Fruit fly (Drosophila melanogaster) whole organism, embryonic: ENCODE data around the gene RSG7.

Experiments used
- Ada2b ChIP-seq: fragments of 200-800 bp; sonication (Bioruptor generic); IDR thresholded peaks from 2 replicates; pipeline ENCODE4 v1.3.6; 2022; ENCODE audit warnings: missing biosample characterization, missing genetic modification characterization
- CG11093 ChIP-seq: fragments of 200-800 bp; sonication (Bioruptor generic); IDR thresholded peaks from 3 replicates; pipeline ENCODE4 v1.3.6; 2022; ENCODE audit warnings: missing biosample characterization, missing genetic modification characterization
- CG11695 ChIP-seq: fragments of 200-800 bp; sonication (Bioruptor generic); IDR thresholded peaks from 3 replicates; pipeline ENCODE4 v1.3.6; 2022; ENCODE audit warnings: missing biosample characterization, missing genetic modification characterization
- CG11723 ChIP-seq: fragments of 200-800 bp; sonication (Bioruptor generic); optimal IDR thresholded peaks from 2 replicates; lab custom pipeline; 2017; ENCODE audit warnings: missing biosample characterization, mild to moderate bottlenecking, missing genetic modification characterization
- CG1233 ChIP-seq: fragments of 200-800 bp; sonication (Bioruptor generic); optimal IDR thresholded peaks from 4 replicates; lab custom pipeline; 2018; ENCODE audit warnings: missing biosample characterization, mild to moderate bottlenecking, missing genetic modification characterization
- CG12659 ChIP-seq: fragments of 200-800 bp; sonication (Bioruptor generic); optimal IDR thresholded peaks from 3 replicates; lab custom pipeline; 2017; ENCODE audit warnings: mild to moderate bottlenecking, missing biosample characterization, missing genetic modification reagents, missing genetic modification characterization
- CG12744 ChIP-seq: fragments of 200-800 bp; sonication (Bioruptor generic); optimal IDR thresholded peaks from 2 replicates; lab custom pipeline; 2016; ENCODE audit warnings: missing biosample characterization, missing genetic modification characterization
- CG13424 ChIP-seq: fragments of 200-800 bp; sonication (Bioruptor generic); optimal IDR thresholded peaks from 2 replicates; lab custom pipeline; 2019; ENCODE audit warnings: missing biosample characterization, mild to moderate bottlenecking, missing genetic modification characterization, moderate library complexity
- CG13775 ChIP-seq: fragments of 200-800 bp; sonication (Bioruptor generic); optimal IDR thresholded peaks from 3 replicates; lab custom pipeline; 2017; ENCODE audit warnings: missing biosample characterization, mild to moderate bottlenecking, missing genetic modification characterization
- CG14667 ChIP-seq: fragments of 200-800 bp; sonication (Bioruptor generic); IDR thresholded peaks from 2 replicates; pipeline ENCODE4 v1.3.6; 2022; ENCODE audit warnings: missing biosample characterization, missing genetic modification characterization
- CG1602 ChIP-seq: fragments of 200-800 bp; sonication (Bioruptor generic); optimal IDR thresholded peaks from 3 replicates; lab custom pipeline; 2016; ENCODE audit warnings: missing biosample characterization, missing genetic modification characterization
- CG2120 ChIP-seq: fragments of 200-800 bp; sonication (Bioruptor generic); optimal IDR thresholded peaks from 3 replicates; lab custom pipeline; 2016; ENCODE audit warnings: missing biosample characterization, missing genetic modification characterization
- CG2712 ChIP-seq: fragments of 200-800 bp; optimal IDR thresholded peaks from 3 replicates; lab custom pipeline; 2019; ENCODE audit warnings: missing biosample characterization, mild to moderate bottlenecking, missing genetic modification characterization, moderate library complexity
- CG3163 ChIP-seq: fragments of 200-800 bp; sonication (Bioruptor generic); optimal IDR thresholded peaks from 3 replicates; lab custom pipeline; 2016; ENCODE audit warnings: missing biosample characterization, missing genetic modification characterization
- CG33213 ChIP-seq: fragments of 200-800 bp; sonication (Bioruptor generic); optimal IDR thresholded peaks from 3 replicates; lab custom pipeline; 2016; ENCODE audit warnings: missing biosample characterization, missing genetic modification characterization
- CG4820 ChIP-seq: fragments of 200-800 bp; sonication (Bioruptor generic); optimal IDR thresholded peaks from 3 replicates; lab custom pipeline; 2016; ENCODE audit warnings: missing biosample characterization, missing genetic modification characterization
- CG5245 ChIP-seq: fragments of 200-800 bp; sonication (Bioruptor generic); optimal IDR thresholded peaks from 3 replicates; lab custom pipeline; 2016; ENCODE audit warnings: missing biosample characterization, missing genetic modification characterization
- CG5953 ChIP-seq: fragments of 200-800 bp; sonication (Bioruptor generic); IDR thresholded peaks from 2 replicates; pipeline ENCODE4 v1.3.6; 2022; ENCODE audit warnings: missing biosample characterization, missing genetic modification characterization
- CG6254 ChIP-seq: fragments of 200-800 bp; sonication (Bioruptor generic); optimal IDR thresholded peaks from 3 replicates; lab custom pipeline; 2017; ENCODE audit warnings: mild to moderate bottlenecking, missing biosample characterization, missing genetic modification reagents, missing genetic modification characterization
- CG6272 ChIP-seq: fragments of 200-800 bp; sonication (Bioruptor generic); IDR thresholded peaks from 2 replicates; pipeline ENCODE4 v1.3.6; 2022; ENCODE audit warnings: missing biosample characterization, missing genetic modification characterization
- Camta ChIP-seq: fragments of 200-800 bp; sonication (Bioruptor generic); optimal IDR thresholded peaks from 2 replicates; lab custom pipeline; 2016; ENCODE audit warnings: missing biosample characterization, missing genetic modification characterization
- Chrac-16 ChIP-seq: fragments of 200-800 bp; sonication (Bioruptor generic); optimal IDR thresholded peaks from 3 replicates; lab custom pipeline; 2016; ENCODE audit warnings: missing biosample characterization, missing genetic modification characterization
- Dad ChIP-seq: fragments of 200-800 bp; sonication (Bioruptor generic); optimal IDR thresholded peaks from 3 replicates; lab custom pipeline; 2016; ENCODE audit warnings: missing biosample characterization, missing genetic modification characterization
- Drgx ChIP-seq: fragments of 200-800 bp; sonication (Bioruptor generic); IDR thresholded peaks from 2 replicates; pipeline ENCODE4 v1.3.6; 2022; ENCODE audit warnings: missing biosample characterization, missing genetic modification characterization
- H15 ChIP-seq: fragments of 200-800 bp; sonication (Bioruptor generic); IDR thresholded peaks from 3 replicates; pipeline ENCODE4 v1.3.6; 2022; ENCODE audit warnings: missing biosample characterization, missing genetic modification characterization
- HLHmδ ChIP-seq: fragments of 200-800 bp; sonication (Bioruptor generic); optimal IDR thresholded peaks from 2 replicates; lab custom pipeline; 2018; ENCODE audit warnings: missing biosample characterization, mild to moderate bottlenecking, missing genetic modification characterization, moderate library complexity
- Hmr ChIP-seq: fragments of 200-800 bp; sonication (Bioruptor generic); optimal IDR thresholded peaks from 3 replicates; lab custom pipeline; 2017; ENCODE audit warnings: mild to moderate bottlenecking, missing biosample characterization, missing genetic modification reagents, missing genetic modification characterization
- Meics ChIP-seq: fragments of 200-800 bp; sonication (Bioruptor generic); optimal IDR thresholded peaks from 2 replicates; lab custom pipeline; 2017; ENCODE audit warnings: missing biosample characterization, mild to moderate bottlenecking, missing genetic modification characterization
- Pdp1 ChIP-seq, 2 experiments: fragments of 200-800 bp; sonication (Bioruptor generic); optimal IDR thresholded peaks; 3 replicates each; lab custom pipeline; 2016; ENCODE audit warnings: missing biosample characterization in 2 of 2, missing genetic modification characterization in 2 of 2, mild to moderate bottlenecking in 1 of 2, moderate library complexity in 1 of 2
- Ravus ChIP-seq: fragments of 200-800 bp; sonication (Bioruptor generic); IDR thresholded peaks from 2 replicates; pipeline ENCODE4 v1.3.6; 2022; ENCODE audit warnings: missing biosample characterization, missing genetic modification characterization
- Scr ChIP-seq: fragments of 200-800 bp; sonication (Bioruptor generic); IDR thresholded peaks from 2 replicates; pipeline ENCODE4 v1.3.6; 2022; ENCODE audit warnings: missing biosample characterization, missing genetic modification characterization; ENCODE audit not compliant: partially characterized antibody
- Stat92E ChIP-seq, 3 experiments: fragments of >200 bp in 2 of 3; fragments of 200-800 bp in 1 of 3; sonication (Bioruptor generic) in 1 of 3; optimal IDR thresholded peaks; 2 replicates each; lab custom pipeline; 2017 to 2019; ENCODE audit warnings: missing biosample characterization in 3 of 3, missing genetic modification characterization in 3 of 3, mild to moderate bottlenecking in 1 of 3, moderate library complexity in 1 of 3
- ara ChIP-seq: fragments of 200-800 bp; sonication (Bioruptor generic); IDR thresholded peaks from 2 replicates; pipeline ENCODE4 v1.3.6; 2022; ENCODE audit warnings: missing biosample characterization, missing genetic modification characterization
- az2 ChIP-seq: fragments of 200-800 bp; sonication (Bioruptor generic); optimal IDR thresholded peaks from 3 replicates; lab custom pipeline; 2016; ENCODE audit warnings: missing biosample characterization, missing genetic modification characterization
- bowl ChIP-seq: fragments of 200-800 bp; sonication (Bioruptor generic); IDR thresholded peaks from 2 replicates; pipeline ENCODE4 v1.3.6; 2022; ENCODE audit warnings: missing biosample characterization, missing genetic modification characterization
- caup ChIP-seq: fragments of 200-800 bp; sonication (Bioruptor generic); optimal IDR thresholded peaks from 3 replicates; lab custom pipeline; 2017; ENCODE audit warnings: missing biosample characterization, mild to moderate bottlenecking, missing genetic modification characterization, moderate library complexity; ENCODE audit not compliant: severe bottlenecking
- crol ChIP-seq: fragments of 200-800 bp; sonication (Bioruptor generic); IDR thresholded peaks from 2 replicates; pipeline ENCODE4 v1.3.6; 2022; ENCODE audit warnings: missing biosample characterization, missing genetic modification characterization
- exex ChIP-seq: fragments of 200-800 bp; sonication (Bioruptor generic); optimal IDR thresholded peaks from 4 replicates; lab custom pipeline; 2018; ENCODE audit warnings: missing biosample characterization, mild to moderate bottlenecking, missing genetic modification characterization, moderate library complexity
- hkb ChIP-seq, 2 experiments: fragments of 200-800 bp in 1 of 2; fragments of >200 bp in 1 of 2; sonication (Bioruptor generic) in 1 of 2; IDR thresholded peaks in 1 of 2; optimal IDR thresholded peaks in 1 of 2; 2 replicates each; pipeline versions ENCODE4 v1.3.6 to Lab custom; 2017 to 2022; ENCODE audit warnings: missing biosample characterization in 1 of 2, missing genetic modification characterization in 1 of 2
- jigr1 ChIP-seq: fragments of 200-800 bp; sonication (Bioruptor generic); IDR thresholded peaks from 3 replicates; pipeline ENCODE4 v1.3.6; 2022; ENCODE audit warnings: missing biosample characterization, missing genetic modification characterization
- ken ChIP-seq: fragments of 200-800 bp; sonication (Bioruptor generic); IDR thresholded peaks from 3 replicates; pipeline ENCODE4 v1.3.6; 2022; ENCODE audit warnings: missing biosample characterization, missing genetic modification characterization
- klu ChIP-seq: fragments of 200-800 bp; sonication (Bioruptor generic); IDR thresholded peaks from 2 replicates; pipeline ENCODE4 v1.3.6; 2022; ENCODE audit warnings: missing biosample characterization, missing genetic modification characterization
- oc ChIP-seq: fragments of 200-800 bp; sonication (Bioruptor generic); optimal IDR thresholded peaks from 2 replicates; lab custom pipeline; 2018; ENCODE audit warnings: missing biosample characterization, mild to moderate bottlenecking, missing genetic modification characterization, moderate library complexity
- onecut ChIP-seq: fragments of 200-800 bp; sonication (Bioruptor generic); IDR thresholded peaks from 2 replicates; pipeline ENCODE4 v1.3.6; 2022; ENCODE audit warnings: missing biosample characterization, missing genetic modification characterization
- otp ChIP-seq: fragments of 200-800 bp; sonication (Bioruptor generic); IDR thresholded peaks from 3 replicates; pipeline ENCODE4, ENCODE4 v1.3.6; 2022; ENCODE audit warnings: missing biosample characterization, missing genetic modification characterization
- pan ChIP-seq, 4 experiments: fragments of >200 bp in 3 of 4; fragments of 200-800 bp in 1 of 4; sonication (Bioruptor generic) in 1 of 4; optimal IDR thresholded peaks in 3 of 4; IDR thresholded peaks in 1 of 4; 2 replicates each; pipeline versions ENCODE4 v1.3.6 to Lab custom; 2017 to 2022; ENCODE audit warnings: missing biosample characterization in 2 of 4, missing genetic modification characterization in 2 of 4, mixed read lengths in 1 of 4
- pum ChIP-seq: fragments of 200-800 bp; sonication (Bioruptor generic); optimal IDR thresholded peaks from 2 replicates; lab custom pipeline; 2016; ENCODE audit warnings: missing biosample characterization, missing genetic modification characterization
- slp2 ChIP-seq: fragments of 200-800 bp; sonication (Bioruptor generic); optimal IDR thresholded peaks from 2 replicates; lab custom pipeline; 2016; ENCODE audit warnings: missing biosample characterization, missing genetic modification characterization
- ttk ChIP-seq: fragments of 200-800 bp; sonication (Bioruptor generic); IDR thresholded peaks from 2 replicates; pipeline ENCODE4 v2.1.2; 2022; ENCODE audit warnings: missing biosample characterization, missing genetic modification characterization

The RSG7 gene

dm6 chrX:16822080-16822479, 22.2 kb downstream of the RSG7 start (continued):
- TF ChIP-seq CG1602 (GFP tag; lab: Kevin White, UChicago) (peak; percentile 9), jigr1 (GFP tag; lab: Robert Waterston, UW) (no peak), oc (peak; percentile 33), CG6254 (GFP tag; lab: Kevin White, UChicago) (peak; percentile 25), Stat92E (GFP tag; optimal IDR thresholded peaks at IDR 0.05; lab: Kevin White, UChicago) (no peak), CG13424 (tag; lab: Kevin White, UChicago) (peak; percentile 60), Scr (GFP tag; lab: Robert Waterston, UW) (no peak), Drgx (GFP tag; lab: Robert Waterston, UW) (peak; percentile 88), CG12744 (GFP tag; lab: Kevin White, UChicago) (no peak), bowl (GFP tag; lab: Robert Waterston, UW) (0 out of 2 replicates have a peak, but pooled peaks have one; percentile 18), CG4820 (GFP tag; lab: Kevin White, UChicago) (peak; percentile 13), CG5245 (GFP tag; lab: Kevin White, UChicago) (peak; percentile 13), exex (no peak), Chrac-16 (peak; percentile 11), ken (GFP tag; lab: Robert Waterston, UW) (peak; percentile 50; the same call in 1 of the 3 replicates), Pdp1 (GFP tag; optimal IDR thresholded peaks at IDR 0.05; lab: Kevin White, UChicago) (peak in 1 of 2 experiments; percentile 8), CG11093 (peak; percentile 25; the same call in 1 of the 3 replicates), CG1233 (GFP tag; lab: Kevin White, UChicago) (peak; percentile 11), caup (GFP tag; lab: Kevin White, UChicago) (peak; percentile 21), onecut (GFP tag; lab: Robert Waterston, UW) (peak; percentile 41), otp (GFP tag; lab: Robert Waterston, UW) (0 out of 3 replicates have a peak, but pooled peaks have one; percentile 41), Ada2b (GFP tag; lab: Robert Waterston, UW) (peak; percentile 63; the same call in 1 of the 2 replicates), pan (optimal IDR thresholded peaks at IDR 0.05; lab: Kevin White, UChicago) (no peak), pan (GFP tag; optimal IDR thresholded peaks at IDR 0.05 in 1 of 2, IDR thresholded peaks at IDR 0.05 in 1 of 2) (peak in 1 of 2 experiments; percentile 70), CG5953 (GFP tag; lab: Robert Waterston, UW) (peak; percentile 41; the same call in 1 of the 2 replicates), klu (0 out of 2 replicates have a peak, but pooled peaks have one; percentile 10), pum (GFP tag; lab: Kevin White, UChicago) (no peak), CG2120 (peak; percentile 29), ara (GFP tag; lab: Robert Waterston, UW) (peak; percentile 65; the same call in 1 of the 2 replicates), ttk (GFP tag; lab: Robert Waterston, UW) (peak; percentile 64), Hmr (GFP tag; lab: Kevin White, UChicago) (peak; percentile 41), CG3163 (GFP tag; lab: Kevin White, UChicago) (no peak), crol (GFP tag; lab: Robert Waterston, UW) (no peak), hkb (optimal IDR thresholded peaks at IDR 0.05; lab: Kevin White, UChicago) (no peak), hkb (GFP tag; IDR thresholded peaks at IDR 0.05; lab: Robert Waterston, UW) (peak; percentile 78), CG11695 (GFP tag; lab: Robert Waterston, UW) (peak; percentile 67), HLHmδ (GFP tag; lab: Kevin White, UChicago) (no peak), Camta (GFP tag; lab: Kevin White, UChicago) (no peak), CG13775 (peak; percentile 3), Ravus (GFP tag; lab: Robert Waterston, UW) (no peak), H15 (peak; percentile 46; the same call in 1 of the 3 replicates), CG33213 (GFP tag; lab: Kevin White, UChicago) (no peak), CG6272 (GFP tag; lab: Robert Waterston, UW) (peak; percentile 35; the same call in 1 of the 2 replicates), Meics (GFP tag; lab: Kevin White, UChicago) (peak; percentile 52), CG2712 (tag; lab: Kevin White, UChicago) (peak; percentile 61), CG12659 (GFP tag; lab: Kevin White, UChicago) (peak; percentile 31), slp2 (GFP tag; lab: Kevin White, UChicago) (no peak), az2 (GFP tag; lab: Kevin White, UChicago) (peak; percentile 57), CG14667 (GFP tag; lab: Robert Waterston, UW) (peak; percentile 37; the same call in 1 of the 2 replicates), Dad (GFP tag; lab: Kevin White, UChicago) (no peak), CG11723 (GFP tag; lab: Kevin White, UChicago) (no peak)
